Worm (Caenorhabditis elegans) whole organism, L4/young adult: ENCODE measurements around the gene dph-3.

Source experiments
- dao-5 ChIP-seq: sonication (generic microtip); optimal IDR thresholded peaks from 2 replicates; lab custom pipeline; 2016; ENCODE audit warnings: missing genotype, missing genetic modification characterization, moderate library complexity, missing compliant biosample characterization
- him-1 ChIP-seq: sonication (generic microtip); optimal IDR thresholded peaks from 2 replicates; lab custom pipeline; 2016; ENCODE audit warnings: missing genotype, missing genetic modification reagents, missing genetic modification characterization, missing compliant biosample characterization

ce11 chrIV:9727217-9727616 lies 20.3 kb downstream of the dph-3 start:
- TF ChIP-seq dao-5 (tag; lab: Kevin White, UChicago) (no peak), him-1 (tag; lab: Kevin White, UChicago) (no peak)
